Worm (Caenorhabditis elegans) whole organism, L1 larva: ENCODE measurements around the gene math-19.
"Not testable (repeated sequence)": the region's sequence is repeated elsewhere in the genome, so short reads cannot be mapped to it uniquely, and the experiment has no call there.

ENCODE experiments used
- ets-5 ChIP-seq: fragments of 200-800 bp; sonication (Bioruptor generic); IDR thresholded peaks from 2 replicates; pipeline ENCODE4 v1.3.6; 2022; ENCODE audit warnings: missing genetic modification characterization, missing compliant biosample characterization
- fkh-10 ChIP-seq: sonication (generic microtip); optimal IDR thresholded peaks from 2 replicates; lab custom pipeline; 2017; ENCODE audit warnings: missing biosample characterization, missing genetic modification reagents, missing genetic modification characterization
- fkh-4 ChIP-seq: sonication (generic microtip); optimal IDR thresholded peaks from 2 replicates; lab custom pipeline; 2016; ENCODE audit warnings: missing compliant biosample characterization, missing genetic modification characterization, borderline replicate concordance
- nhr-28 ChIP-seq: fragments of 150-350 bp; optimal IDR thresholded peaks from 2 replicates; lab custom pipeline; 2014; ENCODE audit warnings: missing biosample characterization, missing genetic modification characterization
- snpc-4 ChIP-seq: fragments of 150-350 bp; optimal IDR thresholded peaks from 2 replicates; lab custom pipeline; 2014; ENCODE audit warnings: missing biosample characterization, missing genetic modification characterization
- ztf-11 ChIP-seq, 2 experiments: sonication (generic microtip); optimal IDR thresholded peaks; 2 replicates each; lab custom pipeline; 2016 to 2017; ENCODE audit warnings: missing genetic modification characterization in 2 of 2, missing biosample characterization in 1 of 2, missing compliant biosample characterization in 1 of 2

DNA sequence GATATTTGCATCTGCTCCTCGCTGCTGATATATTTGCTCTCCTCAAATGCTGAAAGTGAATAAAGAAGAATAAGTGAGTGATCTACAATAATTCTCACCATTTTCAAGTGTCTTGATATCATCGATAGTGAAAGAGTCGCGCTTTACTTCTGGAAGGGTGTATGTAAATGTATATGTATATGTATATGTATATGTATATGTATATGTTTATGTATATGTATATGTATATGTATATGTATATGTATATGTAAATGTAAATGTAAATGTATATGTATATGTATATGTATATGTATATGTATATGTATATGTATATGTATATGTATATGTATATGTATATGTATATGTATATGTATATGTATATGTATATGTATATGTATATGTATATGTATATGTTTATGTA lies 2.1 kb downstream of the math-19 start, which contains the start of gene ceh-84:
- not testable (repeated sequence) for TF ChIP-seq fkh-10 (GFP tag; lab: Kevin White, UChicago); ztf-11 (tag; optimal IDR thresholded peaks at IDR 0.05; lab: Kevin White, UChicago); nhr-28 (tag; lab: Kevin White, UChicago); fkh-4 (tag; lab: Kevin White, UChicago); ets-5 (GFP tag; lab: Robert Waterston, UW); snpc-4
